Fruit fly (Drosophila melanogaster) whole organism, embryonic: ENCODE measurements around the gene RapGAP1.

Experiments
- Asciz ChIP-seq: fragments of 200-800 bp; sonication (Bioruptor generic); optimal IDR thresholded peaks from 2 replicates; lab custom pipeline; 2017; ENCODE audit warnings: missing biosample characterization, mild to moderate bottlenecking, missing genetic modification characterization, missing genetic modification reagents
- BEAF-32 ChIP-seq: fragments of 200-800 bp; sonication (Bioruptor generic); optimal IDR thresholded peaks from 3 replicates; lab custom pipeline; 2017; ENCODE audit warnings: missing biosample characterization, missing genetic modification characterization, mild to moderate bottlenecking, moderate library complexity, missing genetic modification reagents
- Bteb2 ChIP-seq: fragments of 200-800 bp; sonication (Bioruptor generic); optimal IDR thresholded peaks from 2 replicates; lab custom pipeline; 2016; ENCODE audit warnings: missing biosample characterization, missing genetic modification characterization
- CG11398 ChIP-seq: fragments of 200-800 bp; sonication (Bioruptor generic); optimal IDR thresholded peaks from 2 replicates; lab custom pipeline; 2016; ENCODE audit warnings: missing biosample characterization, missing genetic modification characterization
- CG1603 ChIP-seq: fragments of 200-800 bp; sonication (Bioruptor generic); optimal IDR thresholded peaks from 2 replicates; lab custom pipeline; 2019; ENCODE audit warnings: missing biosample characterization, mild to moderate bottlenecking, missing genetic modification characterization, moderate library complexity
- CG1832 ChIP-seq: fragments of 200-800 bp; sonication (Bioruptor generic); optimal IDR thresholded peaks from 2 replicates; lab custom pipeline; 2017; ENCODE audit warnings: missing biosample characterization, mild to moderate bottlenecking, missing genetic modification characterization, inconsistent platforms
- CG34224 ChIP-seq: fragments of 200-800 bp; sonication (Bioruptor generic); IDR thresholded peaks from 3 replicates; pipeline ENCODE4 v1.3.6; 2022; ENCODE audit warnings: missing biosample characterization, missing genetic modification characterization; ENCODE audit not compliant: partially characterized antibody
- CG4854 ChIP-seq: fragments of 200-800 bp; sonication (Bioruptor generic); optimal IDR thresholded peaks from 2 replicates; lab custom pipeline; 2016; ENCODE audit warnings: missing biosample characterization, missing genetic modification characterization, inconsistent platforms
- CG5953 ChIP-seq: fragments of 200-800 bp; sonication (Bioruptor generic); IDR thresholded peaks from 2 replicates; pipeline ENCODE4 v1.3.6; 2022; ENCODE audit warnings: missing biosample characterization, missing genetic modification characterization
- CG6683 ChIP-seq: fragments of 200-800 bp; sonication (Bioruptor generic); optimal IDR thresholded peaks from 2 replicates; lab custom pipeline; 2017; ENCODE audit warnings: missing biosample characterization, mild to moderate bottlenecking, missing genetic modification characterization, missing genetic modification reagents
- CG6765 ChIP-seq: fragments of 200-800 bp; sonication (Bioruptor generic); optimal IDR thresholded peaks from 3 replicates; lab custom pipeline; 2017; ENCODE audit warnings: missing biosample characterization, mild to moderate bottlenecking, missing genetic modification characterization
- CG7839 ChIP-seq: fragments of 200-800 bp; sonication (Bioruptor generic); optimal IDR thresholded peaks from 3 replicates; lab custom pipeline; 2018; ENCODE audit warnings: missing biosample characterization, mild to moderate bottlenecking, missing genetic modification characterization, moderate library complexity
- CG8089 ChIP-seq: fragments of 200-800 bp; sonication (Bioruptor generic); optimal IDR thresholded peaks from 3 replicates; lab custom pipeline; 2016; ENCODE audit warnings: missing biosample characterization, missing genetic modification characterization
- CG8924 ChIP-seq: fragments of 200-800 bp; optimal IDR thresholded peaks from 3 replicates; lab custom pipeline; 2019; ENCODE audit warnings: missing biosample characterization, mild to moderate bottlenecking, missing genetic modification characterization, moderate library complexity
- CG9609 ChIP-seq: fragments of 200-800 bp; sonication (Bioruptor generic); optimal IDR thresholded peaks from 3 replicates; lab custom pipeline; 2016; ENCODE audit warnings: missing biosample characterization, missing genetic modification characterization
- CG9797 ChIP-seq: fragments of 200-800 bp; sonication (Bioruptor generic); optimal IDR thresholded peaks from 3 replicates; lab custom pipeline; 2018; ENCODE audit warnings: missing biosample characterization, mild to moderate bottlenecking, missing genetic modification characterization
- Camta ChIP-seq: fragments of 200-800 bp; sonication (Bioruptor generic); optimal IDR thresholded peaks from 2 replicates; lab custom pipeline; 2016; ENCODE audit warnings: missing biosample characterization, missing genetic modification characterization
- E2f1 ChIP-seq: fragments of 200-800 bp; sonication (Bioruptor generic); IDR thresholded peaks from 2 replicates; pipeline ENCODE4 v1.3.6; 2022; ENCODE audit warnings: missing biosample characterization, missing genetic modification characterization
- ERR ChIP-seq: fragments of 200-800 bp; sonication (Bioruptor generic); optimal IDR thresholded peaks from 2 replicates; lab custom pipeline; 2016; ENCODE audit warnings: missing biosample characterization, missing genetic modification characterization
- GATAe ChIP-seq: fragments of 200-800 bp; sonication (Bioruptor generic); conservative IDR thresholded peaks from 2 replicates; pipeline ENCODE4 v1.3.6; 2022; ENCODE audit warnings: missing biosample characterization, missing genetic modification characterization
- HLHmδ ChIP-seq: fragments of 200-800 bp; sonication (Bioruptor generic); optimal IDR thresholded peaks from 2 replicates; lab custom pipeline; 2018; ENCODE audit warnings: missing biosample characterization, mild to moderate bottlenecking, missing genetic modification characterization, moderate library complexity
- Jarid2 ChIP-seq: fragments of 200-800 bp; sonication (Bioruptor generic); optimal IDR thresholded peaks from 3 replicates; lab custom pipeline; 2017; ENCODE audit warnings: mild to moderate bottlenecking, missing biosample characterization, missing genetic modification reagents, missing genetic modification characterization
- Mad ChIP-seq: fragments of 200-800 bp; sonication (Bioruptor generic); optimal IDR thresholded peaks from 2 replicates; lab custom pipeline; 2016; ENCODE audit warnings: missing biosample characterization, missing genetic modification characterization
- Meics ChIP-seq: fragments of 200-800 bp; sonication (Bioruptor generic); optimal IDR thresholded peaks from 2 replicates; lab custom pipeline; 2017; ENCODE audit warnings: missing biosample characterization, mild to moderate bottlenecking, missing genetic modification characterization
- Optix ChIP-seq: fragments of 200-800 bp; sonication (Bioruptor generic); IDR thresholded peaks from 3 replicates; pipeline ENCODE4 v1.3.6; 2022; ENCODE audit warnings: missing biosample characterization, missing genetic modification characterization
- Side ChIP-seq: fragments of 200-800 bp; sonication (Bioruptor generic); optimal IDR thresholded peaks from 2 replicates; lab custom pipeline; 2016; ENCODE audit warnings: missing biosample characterization, missing genetic modification characterization
- Spps ChIP-seq: fragments of 200-800 bp; sonication (Bioruptor generic); optimal IDR thresholded peaks from 2 replicates; lab custom pipeline; 2018; ENCODE audit warnings: missing biosample characterization, mild to moderate bottlenecking, missing genetic modification characterization
- Sry-δ ChIP-seq: fragments of 200-800 bp; sonication (Bioruptor generic); optimal IDR thresholded peaks from 2 replicates; lab custom pipeline; 2016; ENCODE audit warnings: missing biosample characterization, missing genetic modification characterization
- Usf ChIP-seq: fragments of 200-800 bp; sonication (Bioruptor generic); optimal IDR thresholded peaks from 2 replicates; lab custom pipeline; 2017; ENCODE audit warnings: missing genotype, missing biosample characterization, missing genetic modification characterization
- aop ChIP-seq: fragments of 200-800 bp; sonication (Bioruptor generic); IDR thresholded peaks from 2 replicates; pipeline ENCODE4 v1.3.6; 2022; ENCODE audit warnings: missing biosample characterization, missing genetic modification characterization
- ara ChIP-seq: fragments of 200-800 bp; sonication (Bioruptor generic); IDR thresholded peaks from 2 replicates; pipeline ENCODE4 v1.3.6; 2022; ENCODE audit warnings: missing biosample characterization, missing genetic modification characterization
- bigmax ChIP-seq: fragments of 200-800 bp; sonication (Bioruptor generic); optimal IDR thresholded peaks from 2 replicates; lab custom pipeline; 2018; ENCODE audit warnings: missing biosample characterization, mild to moderate bottlenecking, missing genetic modification characterization
- caup ChIP-seq: fragments of 200-800 bp; sonication (Bioruptor generic); optimal IDR thresholded peaks from 3 replicates; lab custom pipeline; 2017; ENCODE audit warnings: missing biosample characterization, mild to moderate bottlenecking, missing genetic modification characterization, moderate library complexity; ENCODE audit not compliant: severe bottlenecking
- chn ChIP-seq: fragments of 200-800 bp; sonication (Bioruptor generic); optimal IDR thresholded peaks from 2 replicates; lab custom pipeline; 2016; ENCODE audit warnings: missing biosample characterization, missing genetic modification characterization
- dimm ChIP-seq: fragments of 200-800 bp; sonication (Bioruptor generic); IDR thresholded peaks from 2 replicates; pipeline ENCODE4 v1.3.6; 2022; ENCODE audit warnings: missing biosample characterization, missing genetic modification characterization
- dmrt99B ChIP-seq: fragments of 200-800 bp; sonication (Bioruptor generic); optimal IDR thresholded peaks from 2 replicates; lab custom pipeline; 2018; ENCODE audit warnings: missing biosample characterization, mild to moderate bottlenecking, missing genetic modification characterization, moderate library complexity
- esg ChIP-seq: fragments of 200-800 bp; sonication (Bioruptor generic); conservative IDR thresholded peaks from 2 replicates; pipeline ENCODE4 v1.3.6; 2022; ENCODE audit warnings: missing biosample characterization, missing genetic modification characterization
- fd96Cb ChIP-seq: fragments of 200-800 bp; sonication (Bioruptor generic); optimal IDR thresholded peaks from 2 replicates; lab custom pipeline; 2018; ENCODE audit warnings: missing biosample characterization, mild to moderate bottlenecking, missing genetic modification characterization, moderate library complexity
- ftz-f1 ChIP-seq: fragments of 200-800 bp; sonication (Bioruptor generic); optimal IDR thresholded peaks from 2 replicates; lab custom pipeline; 2016; ENCODE audit warnings: missing biosample characterization, missing genetic modification characterization
- kay ChIP-seq: fragments of 200-800 bp; sonication (Bioruptor generic); optimal IDR thresholded peaks from 2 replicates; lab custom pipeline; 2016; ENCODE audit warnings: missing biosample characterization, missing genetic modification characterization
- lab ChIP-seq: fragments of 200-800 bp; sonication (Bioruptor generic); optimal IDR thresholded peaks from 3 replicates; lab custom pipeline; 2017; ENCODE audit warnings: missing biosample characterization, missing genetic modification characterization, mild to moderate bottlenecking, moderate library complexity, missing genetic modification reagents
- maf-S ChIP-seq: fragments of 200-800 bp; sonication (Bioruptor generic); optimal IDR thresholded peaks from 2 replicates; lab custom pipeline; 2016; ENCODE audit warnings: missing biosample characterization, missing genetic modification characterization
- nmo ChIP-seq: fragments of 200-800 bp; sonication (Bioruptor generic); optimal IDR thresholded peaks from 2 replicates; lab custom pipeline; 2018; ENCODE audit warnings: missing biosample characterization, mild to moderate bottlenecking, missing genetic modification characterization, moderate library complexity
- pros ChIP-seq: fragments of 200-800 bp; sonication (Bioruptor generic); optimal IDR thresholded peaks from 3 replicates; lab custom pipeline; 2019; ENCODE audit warnings: missing biosample characterization, mild to moderate bottlenecking, missing genetic modification characterization, moderate library complexity
- ro ChIP-seq: fragments of 200-800 bp; sonication (Bioruptor generic); IDR thresholded peaks from 2 replicates; pipeline ENCODE4 v1.3.6; 2022; ENCODE audit warnings: missing biosample characterization, missing genetic modification characterization
- sqz ChIP-seq: fragments of 200-800 bp; sonication (Bioruptor generic); optimal IDR thresholded peaks from 3 replicates; lab custom pipeline; 2018; ENCODE audit warnings: missing biosample characterization, mild to moderate bottlenecking, missing genetic modification characterization
- tup ChIP-seq: fragments of 200-800 bp; sonication (Bioruptor generic); optimal IDR thresholded peaks from 2 replicates; lab custom pipeline; 2016; ENCODE audit warnings: missing biosample characterization, mild to moderate bottlenecking, missing genetic modification characterization, moderate library complexity
- usp ChIP-seq: fragments of >200 bp; optimal IDR thresholded peaks from 2 replicates; lab custom pipeline; 2017; ENCODE audit warnings: missing biosample characterization, missing genetic modification characterization
- vnd ChIP-seq: fragments of 200-800 bp; sonication (Bioruptor generic); IDR thresholded peaks from 3 replicates; pipeline ENCODE4 v1.3.6; 2022; ENCODE audit warnings: missing biosample characterization, missing genetic modification characterization; ENCODE audit not compliant: partially characterized antibody
- z ChIP-seq: fragments of 200-800 bp; sonication (Bioruptor generic); IDR thresholded peaks from 3 replicates; pipeline ENCODE4 v1.3.6; 2022; ENCODE audit warnings: missing biosample characterization, missing genetic modification characterization
- zen ChIP-seq: fragments of 200-800 bp; sonication (Bioruptor generic); optimal IDR thresholded peaks from 3 replicates; lab custom pipeline; 2018; ENCODE audit warnings: missing biosample characterization, mild to moderate bottlenecking, missing genetic modification characterization, moderate library complexity

Gene RapGAP1

dm6 chr2L:7596862-7597261 lies 18.1 kb upstream of the RapGAP1 start (continued):
- no peak for TF ChIP-seq bigmax
- peak; percentile 87 for TF ChIP-seq CG7839 (tag; lab: Kevin White, UChicago)
- peak; percentile 62 for TF ChIP-seq Mad (GFP tag; lab: Kevin White, UChicago)
- TF ChIP-seq CG6765 (GFP tag; lab: Kevin White, UChicago): no peak
- TF ChIP-seq maf-S (GFP tag; lab: Kevin White, UChicago): peak; percentile 61
- TF ChIP-seq Sry-δ (GFP tag; lab: Kevin White, UChicago): peak; percentile 42
- peak; percentile 82 for TF ChIP-seq tup (GFP tag; lab: Kevin White, UChicago)
- TF ChIP-seq kay: peak; percentile 49
- TF ChIP-seq CG34224 (GFP tag; lab: Robert Waterston, UW): no peak
- no peak for TF ChIP-seq BEAF-32 (GFP tag; lab: Kevin White, UChicago)
- no peak for TF ChIP-seq vnd (GFP tag; lab: Robert Waterston, UW)
- TF ChIP-seq nmo (GFP tag; lab: Kevin White, UChicago): peak; percentile 94
- no peak for TF ChIP-seq ftz-f1 (GFP tag; lab: Kevin White, UChicago)
- TF ChIP-seq esg: peak; percentile 75
- TF ChIP-seq Jarid2: peak; percentile 32
- TF ChIP-seq fd96Cb (tag; lab: Kevin White, UChicago): peak; percentile 89
- TF ChIP-seq dmrt99B (tag; lab: Kevin White, UChicago): peak; percentile 88
- TF ChIP-seq chn (GFP tag; lab: Kevin White, UChicago): peak; percentile 88
- peak; percentile 72 for TF ChIP-seq lab (GFP tag; lab: Kevin White, UChicago)
- peak; percentile 24; the same call in 1 of the 2 replicates for TF ChIP-seq ro (GFP tag; lab: Robert Waterston, UW)
- no peak for TF ChIP-seq CG1832 (GFP tag; lab: Kevin White, UChicago)
- peak; percentile 62 for TF ChIP-seq CG4854 (GFP tag; lab: Kevin White, UChicago)
- peak; percentile 41 for TF ChIP-seq CG11398
- TF ChIP-seq GATAe (GFP tag; lab: Robert Waterston, UW): no peak
- TF ChIP-seq sqz: peak; percentile 90
- peak; percentile 83 for TF ChIP-seq Side (GFP tag; lab: Kevin White, UChicago)
- TF ChIP-seq CG5953 (GFP tag; lab: Robert Waterston, UW): peak; percentile 90
- peak; percentile 87 for TF ChIP-seq Asciz (GFP tag; lab: Kevin White, UChicago)
- peak; percentile 82 for TF ChIP-seq aop (GFP tag; lab: Robert Waterston, UW)
- TF ChIP-seq pros (GFP tag; lab: Kevin White, UChicago): peak; percentile 88
- TF ChIP-seq Meics: peak; percentile 9
- peak; percentile 83 for TF ChIP-seq Camta (GFP tag; lab: Kevin White, UChicago)
- peak; percentile 73 for TF ChIP-seq E2f1 (GFP tag; lab: Robert Waterston, UW)
- TF ChIP-seq caup (GFP tag; lab: Kevin White, UChicago): peak; percentile 25
- TF ChIP-seq CG9797: peak; percentile 1
- TF ChIP-seq Spps (tag; lab: Kevin White, UChicago): peak; percentile 82
- TF ChIP-seq CG8924: peak; percentile 84
- TF ChIP-seq Bteb2 (GFP tag; lab: Kevin White, UChicago): peak; percentile 61
- peak; percentile 23 for TF ChIP-seq CG6683
- TF ChIP-seq CG8089: peak; percentile 74
- no peak for TF ChIP-seq usp (GFP tag; lab: Kevin White, UChicago)
- TF ChIP-seq CG1603: peak; percentile 92
- peak; percentile 46 for TF ChIP-seq Usf
- peak; percentile 74 for TF ChIP-seq dimm (GFP tag; lab: Robert Waterston, UW)
- TF ChIP-seq ara (GFP tag; lab: Robert Waterston, UW): peak; percentile 97
- peak; percentile 47 for TF ChIP-seq CG9609 (GFP tag; lab: Kevin White, UChicago)
- peak; percentile 76 for TF ChIP-seq z (GFP tag; lab: Robert Waterston, UW)
- TF ChIP-seq zen: peak; percentile 92
- TF ChIP-seq ERR (GFP tag; lab: Kevin White, UChicago): peak; percentile 23
- peak; percentile 83 for TF ChIP-seq Optix (GFP tag; lab: Robert Waterston, UW)
- no peak for TF ChIP-seq HLHmδ (GFP tag; lab: Kevin White, UChicago)
